Fruit fly (Drosophila melanogaster): ENCODE data around the gene CG18088.

The CG18088 gene

DNA sequence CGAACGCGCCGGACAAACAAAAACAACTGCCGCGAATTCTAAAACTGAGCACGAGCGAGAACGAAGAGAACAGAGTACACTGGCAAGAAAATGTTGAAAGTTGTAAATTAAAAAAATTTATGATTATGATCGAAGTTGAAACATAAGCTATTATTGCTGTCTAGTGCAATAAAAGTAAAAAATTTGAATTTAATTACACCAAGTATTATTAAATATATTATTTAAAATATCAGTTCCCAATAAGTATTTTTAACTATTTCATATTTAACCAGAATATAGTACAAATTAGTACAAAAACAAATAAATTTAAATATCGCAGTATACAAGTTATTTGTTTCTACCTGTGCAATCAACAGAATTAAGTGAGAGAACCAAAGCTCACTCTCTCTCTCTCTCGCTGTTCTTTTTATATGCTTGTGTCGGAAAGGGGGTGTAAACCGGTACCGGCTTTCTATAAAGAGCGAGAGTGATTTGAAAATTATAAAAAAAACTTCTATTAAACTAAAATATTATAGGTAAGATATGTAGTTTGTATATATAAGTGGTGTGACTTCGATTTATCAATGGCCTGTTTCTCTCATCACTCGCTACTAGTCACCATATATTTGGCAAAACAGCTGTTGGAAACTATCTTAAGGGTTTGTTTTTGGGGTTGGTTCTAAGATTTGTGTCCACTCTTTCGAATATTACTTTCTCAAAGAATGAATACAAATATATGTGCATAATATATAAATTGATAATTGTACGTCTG is 16.0 kb upstream of the CG18088 start, which contains the start of gene C1GalTA (continued):
- peak; percentile 9 for TF ChIP-seq jumu (GFP tag; optimal IDR thresholded peaks at IDR 0.05)
- peak; percentile 35 for TF ChIP-seq Dp (GFP tag; optimal IDR thresholded peaks at IDR 0.05)
- peak; percentile 99 for TF ChIP-seq CG18599 (GFP tag; optimal IDR thresholded peaks at IDR 0.05)
- peak; percentile 83; the same call in 2 of the 3 replicates for TF ChIP-seq C15 (GFP tag; IDR thresholded peaks at IDR 0.05)
- peak; percentile 97 for TF ChIP-seq trem (tag; optimal IDR thresholded peaks at IDR 0.05)
- TF ChIP-seq CG17385 (GFP tag; optimal IDR thresholded peaks at IDR 0.05): peak; percentile 98
- TF ChIP-seq CG8290 (GFP tag; optimal IDR thresholded peaks at IDR 0.05): peak; percentile 95
- peak in 1 of 2 experiments; percentile 19 for TF ChIP-seq CG8290 (tag; optimal IDR thresholded peaks at IDR 0.05)
- no peak for TF ChIP-seq ftz-f1 (GFP tag; optimal IDR thresholded peaks at IDR 0.05)
- peak; percentile 95 for TF ChIP-seq CG1529 (GFP tag; optimal IDR thresholded peaks at IDR 0.05)
- peak; percentile 99 for TF ChIP-seq Xrp1 (GFP tag; IDR thresholded peaks at IDR 0.05)
- peak; percentile 95 for TF ChIP-seq org-1 (GFP tag; optimal IDR thresholded peaks at IDR 0.05)
- no peak for TF ChIP-seq Bgb (GFP tag; IDR thresholded peaks at IDR 0.05; ENCODE audit: partially characterized antibody)
- peak; percentile 93 for TF ChIP-seq al (GFP tag; IDR thresholded peaks at IDR 0.05)
- TF ChIP-seq NC2β (GFP tag; optimal IDR thresholded peaks at IDR 0.05): no peak
- TF ChIP-seq CG10462 (GFP tag; optimal IDR thresholded peaks at IDR 0.05): peak; percentile 90
- TF ChIP-seq ato (GFP tag; IDR thresholded peaks at IDR 0.05; ENCODE audit: partially characterized antibody): no peak
- peak; percentile 58 for TF ChIP-seq disco-r (GFP tag; optimal IDR thresholded peaks at IDR 0.05)
- TF ChIP-seq CG11456 (GFP tag; IDR thresholded peaks at IDR 0.05): no peak; the same call in 2 of the 3 replicates
- TF ChIP-seq B-H2 (GFP tag; optimal IDR thresholded peaks at IDR 0.05): peak; percentile 94
- peak; percentile 49 for TF ChIP-seq chn (GFP tag; optimal IDR thresholded peaks at IDR 0.05)
- peak; percentile 43 for TF ChIP-seq CG3995 (GFP tag; optimal IDR thresholded peaks at IDR 0.05)
- TF ChIP-seq Atf-2 (GFP tag; optimal IDR thresholded peaks at IDR 0.05): peak; percentile 42
- TF ChIP-seq fd96Cb (tag; optimal IDR thresholded peaks at IDR 0.05): peak; percentile 98
- TF ChIP-seq GATAe (GFP tag; conservative IDR thresholded peaks at IDR 0.05): peak; percentile 91
- TF ChIP-seq Gug (GFP tag; IDR thresholded peaks at IDR 0.05): peak; percentile 69; the same call in 3 of the 4 replicates
- TF ChIP-seq dmrt99B (tag; optimal IDR thresholded peaks at IDR 0.05): peak; percentile 99
- TF ChIP-seq maf-S (GFP tag; optimal IDR thresholded peaks at IDR 0.05): peak; percentile 21
- TF ChIP-seq Gsc (GFP tag; IDR thresholded peaks at IDR 0.05): no peak
- peak; percentile 79 for TF ChIP-seq Poxn (GFP tag; IDR thresholded peaks at IDR 0.05)
- TF ChIP-seq BtbVII (GFP tag; optimal IDR thresholded peaks at IDR 0.05): peak; percentile 98
- TF ChIP-seq aop (GFP tag; IDR thresholded peaks at IDR 0.05): no peak
- TF ChIP-seq CG7786 (GFP tag; optimal IDR thresholded peaks at IDR 0.05): peak; percentile 37
- TF ChIP-seq pb (GFP tag; optimal IDR thresholded peaks at IDR 0.05): peak; percentile 11
- peak; percentile 90 for TF ChIP-seq Max (GFP tag; optimal IDR thresholded peaks at IDR 0.05)
- TF ChIP-seq CG11085 (GFP tag; IDR thresholded peaks at IDR 0.05): peak; percentile 93
- peak; percentile 84; the same call in 1 of the 2 replicates for TF ChIP-seq CG5953 (GFP tag; IDR thresholded peaks at IDR 0.05)
- peak; percentile 97 for TF ChIP-seq CG10209 (GFP tag; optimal IDR thresholded peaks at IDR 0.05)
- TF ChIP-seq YL-1 (GFP tag; optimal IDR thresholded peaks at IDR 0.05): peak; percentile 90
- peak; percentile 86 for TF ChIP-seq ham (GFP tag; IDR thresholded peaks at IDR 0.05)
- TF ChIP-seq Eip74EF (GFP tag; optimal IDR thresholded peaks at IDR 0.05): peak in 1 of 2 experiments; percentile 99
- TF ChIP-seq lbe (GFP tag; optimal IDR thresholded peaks at IDR 0.05): peak; percentile 90
- TF ChIP-seq D19A (tag; optimal IDR thresholded peaks at IDR 0.05): peak; percentile 98
- peak; percentile 99 for TF ChIP-seq CG12659 (GFP tag; optimal IDR thresholded peaks at IDR 0.05)
- TF ChIP-seq HLH3B (GFP tag; IDR thresholded peaks at IDR 0.05): peak; percentile 94
- 0 out of 3 replicates have a peak, but pooled peaks have one; percentile 62 for TF ChIP-seq Optix (GFP tag; IDR thresholded peaks at IDR 0.05)
- TF ChIP-seq Fer2 (tag; optimal IDR thresholded peaks at IDR 0.05): peak; percentile 95
- peak; percentile 99 for TF ChIP-seq CG15269 (tag; optimal IDR thresholded peaks at IDR 0.05)
- TF ChIP-seq Dad (GFP tag; optimal IDR thresholded peaks at IDR 0.05): peak; percentile 76
- TF ChIP-seq cg (GFP tag; optimal IDR thresholded peaks at IDR 0.05): no peak

All from whole organism, embryonic.